Worm (Caenorhabditis elegans) whole organism, L4 larva: ENCODE measurements around the gene W03C9.6.
A peak's percentile ranks its signal among the peaks of the same experiment; 100 is the strongest.

Source experiments
- D1046.2 ChIP-seq: fragments of 200-800 bp; sonication (Bioruptor generic); IDR thresholded peaks from 2 replicates; pipeline ENCODE4 v1.3.6; 2022; ENCODE audit warnings: missing genetic modification characterization, missing compliant biosample characterization
- F10B5.3 ChIP-seq: sonication (generic microtip); optimal IDR thresholded peaks from 2 replicates; lab custom pipeline; 2016; ENCODE audit warnings: mild to moderate bottlenecking, missing genetic modification characterization, missing compliant biosample characterization
- F26F4.8 ChIP-seq: fragments of 200-800 bp; sonication (Bioruptor generic); conservative IDR thresholded peaks from 2 replicates; pipeline ENCODE4 v1.3.6; 2022; ENCODE audit warnings: missing genetic modification characterization, missing compliant biosample characterization
- T20F7.1 ChIP-seq: fragments of 200-800 bp; sonication (Bioruptor generic); optimal IDR thresholded peaks from 2 replicates; lab custom pipeline; 2018; ENCODE audit warnings: mild to moderate bottlenecking, missing genetic modification characterization, missing compliant biosample characterization
- T26A8.4 ChIP-seq: fragments of 200-800 bp; sonication (Bioruptor generic); IDR thresholded peaks from 2 replicates; pipeline ENCODE4 v1.3.6; 2022; ENCODE audit warnings: missing genetic modification characterization, missing compliant biosample characterization
- Y48G9A.11 ChIP-seq: fragments of 200-800 bp; sonication (Bioruptor generic); IDR thresholded peaks from 2 replicates; pipeline ENCODE4 v1.3.6; 2022; ENCODE audit warnings: missing genetic modification reagents, missing genetic modification characterization, missing compliant biosample characterization
- ZK546.5 ChIP-seq, 2 experiments: sonication (generic microtip); optimal IDR thresholded peaks; 2 replicates each; lab custom pipeline; 2017; ENCODE audit warnings: missing biosample characterization in 2 of 2, missing genetic modification characterization in 2 of 2
- aha-1 ChIP-seq: fragments of 150-350 bp; peaks from one replicate; lab custom pipeline; 2014; ENCODE audit warnings: missing biosample characterization, missing genetic modification characterization
- ama-1 ChIP-seq: fragments of 150-350 bp; optimal IDR thresholded peaks from 2 replicates; lab custom pipeline; 2014; ENCODE audit warnings: inconsistent platforms, mixed read lengths
- arid-1 ChIP-seq: fragments of 200-800 bp; sonication (Bioruptor generic); conservative IDR thresholded peaks from 2 replicates; pipeline ENCODE4 v1.3.6; 2022; ENCODE audit warnings: missing genetic modification reagents, missing genetic modification characterization, missing compliant biosample characterization
- ceh-28 ChIP-seq: fragments of 150-350 bp; optimal IDR thresholded peaks from 2 replicates; lab custom pipeline; 2014; ENCODE audit warnings: missing biosample characterization, missing genetic modification reagents, missing genetic modification characterization
- ceh-32 ChIP-seq: sonication (generic microtip); optimal IDR thresholded peaks from 2 replicates; lab custom pipeline; 2016; ENCODE audit warnings: mild to moderate bottlenecking, missing genetic modification characterization, missing compliant biosample characterization; ENCODE audit not compliant: poor library complexity
- daf-8 ChIP-seq: fragments of 200-800 bp; sonication (Bioruptor generic); IDR thresholded peaks from 2 replicates; pipeline ENCODE4 v1.3.6; 2022; ENCODE audit warnings: missing genetic modification characterization, missing compliant biosample characterization
- dmd-9 ChIP-seq: fragments of 200-800 bp; sonication (Bioruptor generic); IDR thresholded peaks from 2 replicates; pipeline ENCODE4 v1.3.6; 2022; ENCODE audit warnings: missing genetic modification reagents, missing genetic modification characterization, missing compliant biosample characterization
- dpl-1 ChIP-seq: fragments of 150-350 bp; optimal IDR thresholded peaks from 2 replicates; lab custom pipeline; 2014; ENCODE audit warnings: missing biosample characterization, missing genetic modification reagents, missing genetic modification characterization
- duxl-1 ChIP-seq: sonication (generic microtip); optimal IDR thresholded peaks from 2 replicates; lab custom pipeline; 2016; ENCODE audit warnings: mild to moderate bottlenecking, missing genetic modification characterization, moderate library complexity, missing compliant biosample characterization; ENCODE audit not compliant: poor library complexity
- egl-43 ChIP-seq: fragments of 200-800 bp; sonication (Bioruptor generic); IDR thresholded peaks from 2 replicates; pipeline ENCODE4 v1.3.6; 2022; ENCODE audit warnings: missing genetic modification reagents, missing genetic modification characterization, missing compliant biosample characterization
- fos-1 ChIP-seq: fragments of 150-350 bp; optimal IDR thresholded peaks from 2 replicates; lab custom pipeline; 2014; ENCODE audit warnings: missing biosample characterization, missing genetic modification characterization
- gei-8 ChIP-seq: fragments of 200-800 bp; sonication (Bioruptor generic); optimal IDR thresholded peaks from 2 replicates; lab custom pipeline; 2018; ENCODE audit warnings: mild to moderate bottlenecking, missing genetic modification characterization, missing compliant biosample characterization
- hif-1 ChIP-seq, 2 experiments: sonication (generic microtip); optimal IDR thresholded peaks; 2 replicates each; lab custom pipeline; 2016 to 2017; ENCODE audit warnings: missing compliant biosample characterization in 2 of 2, missing genetic modification characterization in 2 of 2, missing genetic modification reagents in 2 of 2, missing genotype in 2 of 2, mild to moderate bottlenecking in 1 of 2
- hlh-30 ChIP-seq: sonication (generic microtip); optimal IDR thresholded peaks from 2 replicates; lab custom pipeline; 2017; ENCODE audit warnings: antibody characterized with exemption, mild to moderate bottlenecking, missing genetic modification characterization, missing compliant biosample characterization; ENCODE audit not compliant: insufficient read depth
- hmg-1.1 ChIP-seq: fragments of 200-800 bp; sonication (Bioruptor generic); IDR thresholded peaks from 2 replicates; pipeline ENCODE4 v1.3.6; 2022; ENCODE audit warnings: missing genetic modification reagents, missing genetic modification characterization, missing compliant biosample characterization
- jun-1 ChIP-seq: fragments of 150-350 bp; optimal IDR thresholded peaks from 2 replicates; lab custom pipeline; 2014; ENCODE audit warnings: missing biosample characterization, missing genetic modification reagents, missing genetic modification characterization
- lin-1 ChIP-seq: fragments of 200-800 bp; sonication (Bioruptor generic); IDR thresholded peaks from 2 replicates; pipeline ENCODE4 v1.3.6; 2022; ENCODE audit warnings: missing genetic modification reagents, missing genetic modification characterization, missing compliant biosample characterization
- lin-13 ChIP-seq: fragments of 150-350 bp; optimal IDR thresholded peaks from 2 replicates; lab custom pipeline; 2014; ENCODE audit warnings: missing biosample characterization, missing genetic modification reagents, missing genetic modification characterization
- lin-15B ChIP-seq: fragments of 150-350 bp; sonication (generic microtip); optimal IDR thresholded peaks from 3 replicates; lab custom pipeline; 2014; ENCODE audit warnings: missing biosample characterization, missing genetic modification characterization
- lin-38 ChIP-seq: fragments of 200-800 bp; sonication (Bioruptor generic); IDR thresholded peaks from 2 replicates; pipeline ENCODE4 v1.3.6; 2022; ENCODE audit warnings: missing genetic modification reagents, missing genetic modification characterization, missing compliant biosample characterization
- lin-39 ChIP-seq: fragments of 150-350 bp; optimal IDR thresholded peaks from 2 replicates; lab custom pipeline; 2014; ENCODE audit warnings: missing biosample characterization, missing genetic modification reagents, missing genetic modification characterization
- lsy-2 ChIP-seq, 2 experiments: fragments of 150-350 bp in 1 of 2; sonication (generic microtip) in 1 of 2; optimal IDR thresholded peaks; 2 replicates each; lab custom pipeline; 2014 to 2017; ENCODE audit warnings: missing biosample characterization in 2 of 2, missing genetic modification characterization in 2 of 2
- madf-9 ChIP-seq: fragments of 200-800 bp; sonication (Bioruptor generic); conservative IDR thresholded peaks from 2 replicates; pipeline ENCODE4 v1.3.6; 2022; ENCODE audit warnings: missing genetic modification reagents, missing genetic modification characterization, missing compliant biosample characterization
- mdl-1 ChIP-seq, 2 experiments: fragments of 150-350 bp in 1 of 2; sonication (generic microtip) in 1 of 2; optimal IDR thresholded peaks; 2 replicates each; lab custom pipeline; 2014 to 2017; ENCODE audit warnings: missing biosample characterization in 2 of 2, missing genetic modification characterization in 2 of 2
- mdt-29 ChIP-seq: fragments of 200-800 bp; sonication (Bioruptor generic); IDR thresholded peaks from 2 replicates; pipeline ENCODE4 v1.3.6; 2022; ENCODE audit warnings: missing genetic modification reagents, missing genetic modification characterization, missing compliant biosample characterization
- mes-2 ChIP-seq: sonication (generic microtip); optimal IDR thresholded peaks from 2 replicates; lab custom pipeline; 2016; ENCODE audit warnings: missing genotype, mild to moderate bottlenecking, missing genetic modification characterization, missing compliant biosample characterization; ENCODE audit not compliant: poor library complexity, severe bottlenecking
- mxl-3 ChIP-seq: fragments of 200-800 bp; sonication (Bioruptor generic); optimal IDR thresholded peaks from 2 replicates; lab custom pipeline; 2018; ENCODE audit warnings: mild to moderate bottlenecking, missing genetic modification characterization, missing compliant biosample characterization
- nhr-102 ChIP-seq: sonication (generic microtip); optimal IDR thresholded peaks from 2 replicates; lab custom pipeline; 2016; ENCODE audit warnings: mild to moderate bottlenecking, missing genetic modification characterization, moderate library complexity, missing compliant biosample characterization
- nhr-48 ChIP-seq: sonication (generic microtip); optimal IDR thresholded peaks from 2 replicates; lab custom pipeline; 2016; ENCODE audit warnings: mild to moderate bottlenecking, missing genetic modification characterization, missing compliant biosample characterization
- nhr-6 ChIP-seq: fragments of 150-350 bp; optimal IDR thresholded peaks from 2 replicates; lab custom pipeline; 2014; ENCODE audit warnings: missing biosample characterization, missing genetic modification characterization
- nhr-76 ChIP-seq: fragments of 150-350 bp; optimal IDR thresholded peaks from 2 replicates; lab custom pipeline; 2014; ENCODE audit warnings: missing biosample characterization, missing genetic modification characterization
- nhr-77 ChIP-seq: fragments of 150-350 bp; optimal IDR thresholded peaks from 2 replicates; lab custom pipeline; 2014; ENCODE audit warnings: missing biosample characterization, missing genetic modification characterization
- pha-4 ChIP-seq, 2 experiments: fragments of 150-350 bp in 1 of 2; fragments of 200-800 bp in 1 of 2; sonication (Bioruptor generic) in 1 of 2; IDR thresholded peaks in 1 of 2; optimal IDR thresholded peaks in 1 of 2; 2 replicates each; pipeline versions ENCODE4 v1.3.6 to Lab custom; 2014 to 2022; ENCODE audit warnings: missing genetic modification characterization in 2 of 2, missing genetic modification reagents in 2 of 2, missing biosample characterization in 1 of 2, missing compliant biosample characterization in 1 of 2
- php-3 ChIP-seq: fragments of 200-800 bp; sonication (Bioruptor generic); IDR thresholded peaks from 2 replicates; pipeline ENCODE4 v1.3.6; 2022; ENCODE audit warnings: missing genetic modification reagents, missing genetic modification characterization, missing compliant biosample characterization
- saeg-2 ChIP-seq: fragments of 200-800 bp; sonication (Bioruptor generic); IDR thresholded peaks from 2 replicates; pipeline ENCODE4 v1.3.6; 2022; ENCODE audit warnings: missing genetic modification reagents, missing genetic modification characterization, missing compliant biosample characterization
- sdz-12 ChIP-seq: fragments of 200-800 bp; sonication (Bioruptor generic); optimal IDR thresholded peaks from 2 replicates; lab custom pipeline; 2018; ENCODE audit warnings: mild to moderate bottlenecking, missing genetic modification characterization, missing compliant biosample characterization
- set-16 ChIP-seq: fragments of 200-800 bp; sonication (Bioruptor generic); IDR thresholded peaks from 2 replicates; pipeline ENCODE4 v1.3.6; 2022; ENCODE audit warnings: missing genetic modification reagents, missing genetic modification characterization, missing compliant biosample characterization
- skn-1 ChIP-seq: fragments of 150-350 bp; optimal IDR thresholded peaks from 2 replicates; lab custom pipeline; 2014; ENCODE audit warnings: missing biosample characterization, missing genetic modification characterization
- snpc-4 ChIP-seq: fragments of 150-350 bp; optimal IDR thresholded peaks from 2 replicates; lab custom pipeline; 2014; ENCODE audit warnings: missing biosample characterization, missing genetic modification characterization
- tag-97 ChIP-seq: fragments of 200-800 bp; sonication (Bioruptor generic); IDR thresholded peaks from 2 replicates; pipeline ENCODE4 v1.3.6; 2022; ENCODE audit warnings: missing genetic modification characterization, missing compliant biosample characterization
- tra-1 ChIP-seq: fragments of 200-800 bp; sonication (Bioruptor generic); IDR thresholded peaks from 2 replicates; pipeline ENCODE4 v1.3.6; 2022; ENCODE audit warnings: missing genetic modification reagents, missing genetic modification characterization, missing compliant biosample characterization
- zag-1 ChIP-seq: fragments of 150-350 bp; optimal IDR thresholded peaks from 2 replicates; lab custom pipeline; 2014; ENCODE audit warnings: missing biosample characterization, missing genetic modification characterization
- zfp-2 ChIP-seq: sonication (generic microtip); optimal IDR thresholded peaks from 2 replicates; lab custom pipeline; 2016; ENCODE audit warnings: mild to moderate bottlenecking, missing genetic modification characterization, missing compliant biosample characterization
- ztf-11 ChIP-seq: fragments of 150-350 bp; optimal IDR thresholded peaks from 2 replicates; lab custom pipeline; 2014; ENCODE audit warnings: missing biosample characterization, missing genetic modification characterization

W03C9.6 gene

DNA sequence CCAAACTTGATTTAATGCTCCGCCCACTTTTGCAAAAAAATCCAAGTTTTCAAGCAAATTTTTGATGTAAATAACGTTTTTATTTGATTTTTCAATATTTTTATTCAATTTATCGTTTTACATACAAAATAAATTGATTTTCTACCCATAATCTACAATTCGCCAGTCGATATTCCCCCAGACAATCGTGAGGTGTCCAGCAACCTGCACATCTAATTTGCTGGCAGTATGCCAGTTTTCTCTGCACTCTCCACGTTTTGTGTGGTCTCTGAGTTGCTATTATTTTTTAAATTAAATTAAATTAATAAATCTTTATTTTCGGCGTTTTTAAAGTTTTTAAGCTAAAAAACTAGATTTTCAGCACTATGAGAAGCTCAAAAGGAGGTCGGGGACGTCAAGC lies 25.8 kb downstream of the W03C9.6 start (continued):
- no peak for TF ChIP-seq ceh-28 (tag; lab: Kevin White, UChicago)
- TF ChIP-seq lin-15B (tag; lab: Kevin White, UChicago), result peak; percentile 38
- peak; percentile 63 for TF ChIP-seq nhr-48 (tag; lab: Kevin White, UChicago)
- peak; percentile 93 for TF ChIP-seq sdz-12 (GFP tag; lab: Kevin White, UChicago)
- TF ChIP-seq Y48G9A.11 (GFP tag; lab: Robert Waterston, UW), result peak; percentile 88
- no peak for TF ChIP-seq ama-1 (lab: Kevin White, UChicago)
- no peak for TF ChIP-seq gei-8
- TF ChIP-seq lin-13, result peak; percentile 73
- peak in 1 of 2 experiments; percentile 43 for TF ChIP-seq mdl-1 (tag; optimal IDR thresholded peaks at IDR 0.05; lab: Kevin White, UChicago)
- peak; percentile 84 for TF ChIP-seq hmg-1.1 (GFP tag; lab: Robert Waterston, UW)
- TF ChIP-seq php-3, result no peak
- TF ChIP-seq nhr-102 (tag; lab: Kevin White, UChicago), result peak; percentile 80
- no peak for TF ChIP-seq egl-43 (GFP tag; lab: Robert Waterston, UW)
- peak; percentile 96 to 97 for TF ChIP-seq ZK546.5 (tag; optimal IDR thresholded peaks at IDR 0.05; lab: Kevin White, UChicago)
- peak; percentile 86 for TF ChIP-seq dpl-1
- peak; percentile 84 for TF ChIP-seq dmd-9 (GFP tag; lab: Robert Waterston, UW)
- no peak for TF ChIP-seq F10B5.3 (tag; lab: Kevin White, UChicago)
- TF ChIP-seq snpc-4 (tag; lab: Kevin White, UChicago), result peak; percentile 27
- TF ChIP-seq saeg-2 (GFP tag; lab: Robert Waterston, UW), result no peak; the same call in 1 of the 2 replicates
- TF ChIP-seq zag-1 (tag; lab: Kevin White, UChicago), result no peak
- peak; percentile 96 for TF ChIP-seq nhr-77 (tag; lab: Kevin White, UChicago)
- no peak for TF ChIP-seq skn-1
- TF ChIP-seq jun-1 (tag; lab: Kevin White, UChicago), result no peak
- TF ChIP-seq hlh-30, result peak; percentile 72
- TF ChIP-seq mes-2, result peak; percentile 98
- no peak for TF ChIP-seq daf-8
- peak in 1 of 2 experiments; percentile 88 for TF ChIP-seq hif-1 (tag; optimal IDR thresholded peaks at IDR 0.05; lab: Kevin White, UChicago)
- peak; percentile 35 for TF ChIP-seq ceh-32 (tag; lab: Kevin White, UChicago)
- peak; percentile 91 for TF ChIP-seq mdt-29 (GFP tag; lab: Robert Waterston, UW)
- peak; percentile 33 for TF ChIP-seq nhr-6 (tag; lab: Kevin White, UChicago)
- TF ChIP-seq pha-4 (GFP tag; IDR thresholded peaks at IDR 0.05; lab: Robert Waterston, UW), result peak; percentile 80; the same call in 1 of the 2 replicates
- TF ChIP-seq pha-4 (tag; optimal IDR thresholded peaks at IDR 0.05; lab: Kevin White, UChicago), result peak; percentile 79
- peak; percentile 75; the same call in 1 of the 2 replicates for TF ChIP-seq D1046.2 (GFP tag; lab: Robert Waterston, UW)
- peak; percentile 98 for TF ChIP-seq aha-1 (tag; lab: Kevin White, UChicago)
- TF ChIP-seq zfp-2 (tag; lab: Kevin White, UChicago), result peak; percentile 95
- TF ChIP-seq nhr-76, result no peak
- TF ChIP-seq lin-38, result peak; percentile 90
- peak; percentile 75; the same call in 1 of the 2 replicates for TF ChIP-seq madf-9
- no peak for TF ChIP-seq T26A8.4 (GFP tag; lab: Robert Waterston, UW)
- peak; percentile 76 for TF ChIP-seq duxl-1 (tag; lab: Kevin White, UChicago)
- no peak for TF ChIP-seq set-16
- peak; percentile 69; the same call in 1 of the 2 replicates for TF ChIP-seq lin-1 (GFP tag; lab: Robert Waterston, UW)
- TF ChIP-seq T20F7.1 (GFP tag; lab: Kevin White, UChicago), result peak; percentile 89
- no peak for TF ChIP-seq lin-39 (tag; lab: Kevin White, UChicago)
- TF ChIP-seq fos-1 (tag; lab: Kevin White, UChicago), result no peak
- no peak for TF ChIP-seq mxl-3 (GFP tag; lab: Kevin White, UChicago)
- peak; percentile 88; the same call in 1 of the 2 replicates for TF ChIP-seq arid-1 (GFP tag; lab: Robert Waterston, UW)
- peak; percentile 80 to 96 for TF ChIP-seq lsy-2 (tag; optimal IDR thresholded peaks at IDR 0.05; lab: Kevin White, UChicago)
- no peak for TF ChIP-seq tag-97 (GFP tag; lab: Robert Waterston, UW)
- no peak for TF ChIP-seq ztf-11
- no peak for TF ChIP-seq F26F4.8 (GFP tag; lab: Robert Waterston, UW)
- TF ChIP-seq tra-1 (GFP tag; lab: Robert Waterston, UW), result peak; percentile 82
